Fruit fly (Drosophila melanogaster) whole organism, embryonic: ENCODE data around the gene wg.
A peak's percentile ranks its signal among the peaks of the same experiment; 100 is the strongest.

Experiments
- Awh ChIP-seq: fragments of 200-800 bp; sonication (Bioruptor generic); IDR thresholded peaks from 2 replicates; pipeline ENCODE4, ENCODE4 v1.3.6; 2022; ENCODE audit warnings: missing biosample characterization, missing genetic modification characterization
- CG11695 ChIP-seq: fragments of 200-800 bp; sonication (Bioruptor generic); IDR thresholded peaks from 3 replicates; pipeline ENCODE4 v1.3.6; 2022; ENCODE audit warnings: missing biosample characterization, missing genetic modification characterization
- CG11696 ChIP-seq: fragments of 200-800 bp; sonication (Bioruptor generic); IDR thresholded peaks from 2 replicates; pipeline ENCODE4 v1.3.6; 2022; ENCODE audit warnings: missing biosample characterization, missing genetic modification characterization
- CG12236 ChIP-seq: fragments of 200-800 bp; sonication (Bioruptor generic); optimal IDR thresholded peaks from 2 replicates; lab custom pipeline; 2016; ENCODE audit warnings: missing biosample characterization, missing genetic modification characterization
- CG12299 ChIP-seq: fragments of 200-800 bp; sonication (Bioruptor generic); optimal IDR thresholded peaks from 2 replicates; lab custom pipeline; 2018; ENCODE audit warnings: missing biosample characterization, mild to moderate bottlenecking, missing genetic modification characterization
- CG13424 ChIP-seq: fragments of 200-800 bp; sonication (Bioruptor generic); optimal IDR thresholded peaks from 2 replicates; lab custom pipeline; 2019; ENCODE audit warnings: missing biosample characterization, mild to moderate bottlenecking, missing genetic modification characterization, moderate library complexity
- CG1529 ChIP-seq: fragments of 200-800 bp; sonication (Bioruptor generic); optimal IDR thresholded peaks from 3 replicates; lab custom pipeline; 2018; ENCODE audit warnings: missing biosample characterization, missing genetic modification characterization
- CG16815 ChIP-seq: fragments of 200-800 bp; sonication (Bioruptor generic); optimal IDR thresholded peaks from 3 replicates; lab custom pipeline; 2017; ENCODE audit warnings: missing biosample characterization, mild to moderate bottlenecking, missing genetic modification characterization
- CG17385 ChIP-seq: fragments of 200-800 bp; sonication (Bioruptor generic); optimal IDR thresholded peaks from 3 replicates; lab custom pipeline; 2018; ENCODE audit warnings: missing biosample characterization, mild to moderate bottlenecking, missing genetic modification characterization
- CG1832 ChIP-seq: fragments of 200-800 bp; sonication (Bioruptor generic); optimal IDR thresholded peaks from 2 replicates; lab custom pipeline; 2017; ENCODE audit warnings: missing biosample characterization, mild to moderate bottlenecking, missing genetic modification characterization, inconsistent platforms
- CG3281 ChIP-seq: fragments of 200-800 bp; sonication (Bioruptor generic); optimal IDR thresholded peaks from 3 replicates; lab custom pipeline; 2017; ENCODE audit warnings: missing biosample characterization, mild to moderate bottlenecking, missing genetic modification characterization
- CG7963 ChIP-seq: fragments of 200-800 bp; sonication (Bioruptor generic); IDR thresholded peaks from 3 replicates; pipeline ENCODE4 v1.3.6; 2022; ENCODE audit warnings: missing biosample characterization, missing genetic modification characterization; ENCODE audit not compliant: partially characterized antibody
- CG7987 ChIP-seq: fragments of 200-800 bp; sonication (Bioruptor generic); optimal IDR thresholded peaks from 2 replicates; lab custom pipeline; 2018; ENCODE audit warnings: missing biosample characterization, mild to moderate bottlenecking, missing genetic modification characterization, moderate library complexity
- CG9437 ChIP-seq: fragments of 200-800 bp; sonication (Bioruptor generic); optimal IDR thresholded peaks from 2 replicates; lab custom pipeline; 2018; ENCODE audit warnings: missing biosample characterization, mild to moderate bottlenecking, missing genetic modification characterization
- Dfd ChIP-seq, 2 experiments: fragments of >200 bp; optimal IDR thresholded peaks; 2 replicates each; lab custom pipeline; 2017; ENCODE audit warnings: missing biosample characterization in 2 of 2, missing genetic modification characterization in 2 of 2
- Drgx ChIP-seq: fragments of 200-800 bp; sonication (Bioruptor generic); IDR thresholded peaks from 2 replicates; pipeline ENCODE4 v1.3.6; 2022; ENCODE audit warnings: missing biosample characterization, missing genetic modification characterization
- E2f1 ChIP-seq: fragments of 200-800 bp; sonication (Bioruptor generic); IDR thresholded peaks from 2 replicates; pipeline ENCODE4 v1.3.6; 2022; ENCODE audit warnings: missing biosample characterization, missing genetic modification characterization
- HHEX ChIP-seq: fragments of 200-800 bp; sonication (Bioruptor generic); optimal IDR thresholded peaks from 3 replicates; lab custom pipeline; 2017; ENCODE audit warnings: missing biosample characterization, mild to moderate bottlenecking, missing genetic modification characterization, missing genetic modification reagents
- HmgZ ChIP-seq: fragments of 200-800 bp; sonication (Bioruptor generic); optimal IDR thresholded peaks from 2 replicates; lab custom pipeline; 2018; ENCODE audit warnings: missing biosample characterization, mild to moderate bottlenecking, missing genetic modification characterization
- Nf-YB ChIP-seq: fragments of 200-800 bp; sonication (Bioruptor generic); optimal IDR thresholded peaks from 3 replicates; lab custom pipeline; 2019; ENCODE audit warnings: missing biosample characterization, mild to moderate bottlenecking, missing genetic modification characterization, moderate library complexity
- Oli ChIP-seq: fragments of 200-800 bp; sonication (Bioruptor generic); optimal IDR thresholded peaks from 2 replicates; lab custom pipeline; 2018; ENCODE audit warnings: missing biosample characterization, mild to moderate bottlenecking, missing genetic modification characterization, moderate library complexity
- Ptx1 ChIP-seq: fragments of 200-800 bp; sonication (Bioruptor generic); IDR thresholded peaks from 2 replicates; pipeline ENCODE4 v1.3.6; 2022; ENCODE audit warnings: missing biosample characterization, missing genetic modification characterization
- Ssrp ChIP-seq: fragments of 200-800 bp; sonication (Bioruptor generic); optimal IDR thresholded peaks from 2 replicates; lab custom pipeline; 2018; ENCODE audit warnings: missing biosample characterization, mild to moderate bottlenecking, missing genetic modification characterization, moderate library complexity
- Tbp ChIP-seq: fragments of >200 bp; optimal IDR thresholded peaks from 2 replicates; lab custom pipeline; 2018; ENCODE audit warnings: missing biosample characterization, missing genetic modification characterization
- al ChIP-seq: fragments of 200-800 bp; sonication (Bioruptor generic); IDR thresholded peaks from 2 replicates; pipeline ENCODE4 v1.3.6; 2022; ENCODE audit warnings: missing biosample characterization, missing genetic modification characterization
- ara ChIP-seq: fragments of 200-800 bp; sonication (Bioruptor generic); IDR thresholded peaks from 2 replicates; pipeline ENCODE4 v1.3.6; 2022; ENCODE audit warnings: missing biosample characterization, missing genetic modification characterization
- ato ChIP-seq: fragments of 200-800 bp; sonication (Bioruptor generic); IDR thresholded peaks from 2 replicates; pipeline ENCODE4 v1.3.6; 2022; ENCODE audit warnings: missing biosample characterization, missing genetic modification characterization; ENCODE audit not compliant: partially characterized antibody
- bbx ChIP-seq: fragments of 200-800 bp; sonication (Bioruptor generic); IDR thresholded peaks from 2 replicates; pipeline ENCODE4 v1.3.6; 2022; ENCODE audit warnings: missing biosample characterization, missing genetic modification characterization; ENCODE audit not compliant: partially characterized antibody
- ci ChIP-seq: fragments of 200-800 bp; sonication (Bioruptor generic); IDR thresholded peaks from 3 replicates; pipeline ENCODE4 v1.3.6; 2022; ENCODE audit warnings: missing biosample characterization, missing genetic modification characterization
- da ChIP-seq: fragments of 200-800 bp; sonication (Bioruptor generic); optimal IDR thresholded peaks from 2 replicates; lab custom pipeline; 2016; ENCODE audit warnings: missing biosample characterization, missing genetic modification characterization
- ewg ChIP-seq: fragments of 200-800 bp; sonication (Bioruptor generic); optimal IDR thresholded peaks from 3 replicates; lab custom pipeline; 2017; ENCODE audit warnings: mild to moderate bottlenecking, missing biosample characterization, missing genetic modification reagents, missing genetic modification characterization
- gt ChIP-seq: fragments of 200-800 bp; sonication (Bioruptor generic); IDR thresholded peaks from 2 replicates; pipeline ENCODE4 v1.3.6; 2022; ENCODE audit warnings: missing biosample characterization, missing genetic modification characterization
- inv ChIP-seq: fragments of 200-800 bp; sonication (Bioruptor generic); IDR thresholded peaks from 2 replicates; pipeline ENCODE4 v1.3.6; 2022; ENCODE audit warnings: missing biosample characterization, missing genetic modification characterization; ENCODE audit not compliant: partially characterized antibody
- knrl ChIP-seq: fragments of 200-800 bp; sonication (Bioruptor generic); IDR thresholded peaks from 3 replicates; pipeline ENCODE4 v1.3.6; 2022; ENCODE audit warnings: missing biosample characterization, missing genetic modification characterization; ENCODE audit not compliant: partially characterized antibody
- lmd ChIP-seq: fragments of 200-800 bp; sonication (Bioruptor generic); IDR thresholded peaks from 2 replicates; pipeline ENCODE4 v1.3.6; 2022; ENCODE audit warnings: missing biosample characterization, missing genetic modification characterization
- lola ChIP-seq, 3 experiments: fragments of >200 bp in 2 of 3; fragments of 200-800 bp in 1 of 3; sonication (Bioruptor generic) in 1 of 3; optimal IDR thresholded peaks; 2 replicates each; lab custom pipeline; 2017 to 2019; ENCODE audit warnings: missing biosample characterization in 3 of 3, missing genetic modification characterization in 3 of 3, mild to moderate bottlenecking in 1 of 3, moderate library complexity in 1 of 3
- nerfin-1 ChIP-seq: fragments of 200-800 bp; sonication (Bioruptor generic); optimal IDR thresholded peaks from 3 replicates; lab custom pipeline; 2019; ENCODE audit warnings: missing biosample characterization, mild to moderate bottlenecking, missing genetic modification characterization, moderate library complexity
- pb ChIP-seq: fragments of 200-800 bp; sonication (Bioruptor generic); optimal IDR thresholded peaks from 3 replicates; lab custom pipeline; 2016; ENCODE audit warnings: missing biosample characterization, missing genetic modification characterization
- ro ChIP-seq: fragments of 200-800 bp; sonication (Bioruptor generic); IDR thresholded peaks from 2 replicates; pipeline ENCODE4 v1.3.6; 2022; ENCODE audit warnings: missing biosample characterization, missing genetic modification characterization
- sima ChIP-seq: fragments of 200-800 bp; sonication (Bioruptor generic); optimal IDR thresholded peaks from 2 replicates; lab custom pipeline; 2016; ENCODE audit warnings: missing biosample characterization, missing genetic modification characterization
- sisA ChIP-seq: fragments of 200-800 bp; sonication (Bioruptor generic); IDR thresholded peaks from 2 replicates; pipeline ENCODE4 v1.3.6; 2022; ENCODE audit warnings: missing biosample characterization, missing genetic modification characterization
- slbo ChIP-seq: fragments of 200-800 bp; sonication (Bioruptor generic); IDR thresholded peaks from 2 replicates; pipeline ENCODE4 v1.3.6; 2022; ENCODE audit warnings: missing biosample characterization, missing genetic modification characterization
- so ChIP-seq: fragments of 200-800 bp; sonication (Bioruptor generic); IDR thresholded peaks from 3 replicates; pipeline ENCODE4 v1.3.6; 2022; ENCODE audit warnings: missing biosample characterization, missing genetic modification characterization
- ssp ChIP-seq: fragments of 200-800 bp; sonication (Bioruptor generic); IDR thresholded peaks from 2 replicates; pipeline ENCODE4 v1.3.6; 2022; ENCODE audit warnings: missing biosample characterization, missing genetic modification characterization
- tap ChIP-seq: fragments of 200-800 bp; optimal IDR thresholded peaks from 3 replicates; lab custom pipeline; 2019; ENCODE audit warnings: missing biosample characterization, mild to moderate bottlenecking, missing genetic modification characterization, moderate library complexity
- tin ChIP-seq: fragments of 200-800 bp; sonication (Bioruptor generic); optimal IDR thresholded peaks from 3 replicates; lab custom pipeline; 2016; ENCODE audit warnings: missing biosample characterization, missing genetic modification characterization
- tio ChIP-seq: fragments of 200-800 bp; sonication (Bioruptor generic); optimal IDR thresholded peaks from 2 replicates; lab custom pipeline; 2017; ENCODE audit warnings: missing biosample characterization, missing genetic modification characterization, inconsistent platforms
- vfl ChIP-seq: fragments of 200-800 bp; sonication (Bioruptor generic); optimal IDR thresholded peaks from 2 replicates; lab custom pipeline; 2016; ENCODE audit warnings: missing biosample characterization, missing genetic modification characterization
- vnd ChIP-seq: fragments of 200-800 bp; sonication (Bioruptor generic); IDR thresholded peaks from 3 replicates; pipeline ENCODE4 v1.3.6; 2022; ENCODE audit warnings: missing biosample characterization, missing genetic modification characterization; ENCODE audit not compliant: partially characterized antibody
- wdn ChIP-seq: fragments of 200-800 bp; sonication (Bioruptor generic); IDR thresholded peaks from 2 replicates; pipeline ENCODE4 v1.3.6; 2022; ENCODE audit warnings: missing biosample characterization, missing genetic modification characterization

The wg gene

DNA sequence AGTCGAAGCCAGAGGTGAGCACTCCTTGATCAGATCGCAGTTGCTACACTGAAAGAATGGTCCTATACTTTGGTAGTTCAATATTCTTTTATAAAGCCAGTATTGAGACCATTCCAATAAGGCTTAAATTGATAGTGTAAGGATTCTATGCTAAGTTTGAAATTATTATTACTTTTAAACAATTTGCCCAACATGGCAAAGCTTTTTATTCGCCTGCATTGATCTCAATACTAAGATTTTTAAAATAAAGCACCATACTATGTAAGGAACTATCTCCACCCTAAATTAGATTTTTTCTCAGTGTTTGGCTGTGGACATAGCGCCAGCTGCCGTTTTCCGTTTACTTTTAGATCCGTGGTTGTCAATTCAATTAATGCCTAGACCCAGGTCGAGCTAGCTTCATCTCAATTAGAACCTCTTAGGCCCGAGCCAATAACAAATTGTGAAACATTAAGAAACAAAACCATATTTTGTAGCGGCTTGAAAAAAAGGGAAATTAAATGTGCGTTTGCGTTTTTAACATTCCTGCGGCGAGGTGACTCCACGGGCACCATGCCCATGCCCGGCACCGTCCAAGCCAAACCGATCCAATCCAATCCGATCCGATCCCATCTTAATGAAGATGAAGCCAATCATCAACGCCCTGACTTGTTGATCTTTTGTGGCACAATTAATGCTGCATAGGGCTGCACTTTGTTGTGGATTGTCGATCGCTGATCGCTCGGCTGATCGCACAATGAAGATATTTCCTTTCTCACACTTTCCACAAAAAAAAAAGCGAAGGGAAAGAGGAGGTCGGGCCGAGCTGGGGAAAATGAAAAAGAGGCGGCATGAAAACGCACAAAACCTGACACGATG, 13.3 kb upstream of the wg start (continued):
- TF ChIP-seq bbx (GFP tag; lab: Robert Waterston, UW) (no peak), tin (GFP tag; lab: Kevin White, UChicago) (peak; percentile 23), HmgZ (no peak), Drgx (GFP tag; lab: Robert Waterston, UW) (no peak), nerfin-1 (tag; lab: Kevin White, UChicago) (peak; percentile 18), Nf-YB (GFP tag; lab: Kevin White, UChicago) (no peak), wdn (GFP tag; lab: Robert Waterston, UW) (no peak), ato (GFP tag; lab: Robert Waterston, UW) (no peak), so (GFP tag; lab: Robert Waterston, UW) (no peak), vnd (GFP tag; lab: Robert Waterston, UW) (no peak), ara (GFP tag; lab: Robert Waterston, UW) (peak; percentile 61; the same call in 1 of the 2 replicates), CG11696 (no peak), CG16815 (GFP tag; lab: Kevin White, UChicago) (peak; percentile 58), CG12236 (GFP tag; lab: Kevin White, UChicago) (no peak), CG11695 (GFP tag; lab: Robert Waterston, UW) (no peak), sima (GFP tag; lab: Kevin White, UChicago) (no peak), E2f1 (GFP tag; lab: Robert Waterston, UW) (0 out of 2 replicates have a peak, but pooled peaks have one; percentile 10), ro (no peak), Tbp (no peak), tio (GFP tag; lab: Kevin White, UChicago) (peak; percentile 27), CG7987 (GFP tag; lab: Kevin White, UChicago) (no peak), Awh (GFP tag; lab: Robert Waterston, UW) (peak; percentile 63), CG9437 (GFP tag; lab: Kevin White, UChicago) (no peak), sisA (GFP tag; lab: Robert Waterston, UW) (0 out of 2 replicates have a peak, but pooled peaks have one; percentile 19), ssp (GFP tag; lab: Robert Waterston, UW) (no peak), gt (GFP tag; lab: Robert Waterston, UW) (peak; percentile 8; the same call in 1 of the 2 replicates), Dfd (GFP tag; optimal IDR thresholded peaks at IDR 0.05; lab: Kevin White, UChicago) (no peak), CG12299 (tag; lab: Kevin White, UChicago) (no peak), slbo (GFP tag; lab: Robert Waterston, UW) (no peak), al (no peak), CG1832 (GFP tag; lab: Kevin White, UChicago) (no peak), CG3281 (GFP tag; lab: Kevin White, UChicago) (no peak), CG1529 (GFP tag; lab: Kevin White, UChicago) (peak; percentile 19), inv (GFP tag; lab: Robert Waterston, UW) (no peak), knrl (GFP tag; lab: Robert Waterston, UW) (no peak), Ptx1 (peak; percentile 31; the same call in 1 of the 2 replicates), lmd (GFP tag; lab: Robert Waterston, UW) (peak; percentile 30; the same call in 1 of the 2 replicates), CG7963 (GFP tag; lab: Robert Waterston, UW) (no peak), da (GFP tag; lab: Kevin White, UChicago) (no peak)

DNA sequence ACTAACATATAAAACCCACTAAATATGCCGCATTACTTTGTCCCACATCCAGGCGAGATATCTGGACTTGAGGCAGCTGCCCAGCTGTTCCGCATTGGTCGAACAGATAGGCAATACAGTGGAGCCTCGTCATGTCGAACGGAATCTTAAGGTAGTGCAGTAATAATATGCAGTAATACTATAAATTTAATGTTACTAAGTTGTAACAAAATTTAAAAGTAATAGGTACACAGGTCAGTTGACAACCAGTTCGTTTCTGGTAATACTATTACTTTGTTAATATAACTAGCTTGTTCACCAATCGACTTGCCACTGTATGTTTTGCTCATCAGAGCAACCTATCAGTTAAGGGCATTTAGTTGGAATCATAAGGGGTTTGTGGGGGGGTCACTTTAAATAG, 12.0 kb upstream of the wg start:
- TF ChIP-seq Oli (tag; lab: Kevin White, UChicago) (peak; percentile 27), pb (GFP tag; lab: Kevin White, UChicago) (no peak), vfl (no peak), CG17385 (peak; percentile 31), ewg (no peak), ci (GFP tag; lab: Robert Waterston, UW) (peak; percentile 30; the same call in 1 of the 3 replicates), CG13424 (tag; lab: Kevin White, UChicago) (peak; percentile 38), Ssrp (tag; lab: Kevin White, UChicago) (peak; percentile 9), lola (GFP tag; optimal IDR thresholded peaks at IDR 0.05; lab: Kevin White, UChicago) (peak in 1 of 3 experiments; percentile 75), tap (tag; lab: Kevin White, UChicago) (peak; percentile 21), HHEX (GFP tag; lab: Kevin White, UChicago) (peak; percentile 4)
